Worm (Caenorhabditis elegans): ENCODE results near the gene F31A3.3.

- TF ChIP-seq mxl-2 (GFP tag; conservative IDR thresholded peaks at IDR 0.05) (no peak), nhr-48 (tag; optimal IDR thresholded peaks at IDR 0.05) (no peak), skn-1 (tag; optimal IDR thresholded peaks at IDR 0.05) (no peak), lin-13 (GFP tag; optimal IDR thresholded peaks at IDR 0.05) (no peak), ceh-20 (GFP tag; IDR thresholded peaks at IDR 0.05) (no peak), ztf-11 (tag; optimal IDR thresholded peaks at IDR 0.05) (no peak), gei-8 (GFP tag; optimal IDR thresholded peaks at IDR 0.05) (no peak), pha-4 (GFP tag; IDR thresholded peaks at IDR 0.05) (no peak), pha-4 (tag; optimal IDR thresholded peaks at IDR 0.05) (no peak), unc-39 (tag; optimal IDR thresholded peaks at IDR 0.05) (no peak)
Observed at ce11 chrX:17509048-17509776, 24.7 kb downstream of the F31A3.3 start.
